Fruit fly (Drosophila melanogaster): ENCODE results near the gene mRpL45.

The mRpL45 gene

DNA sequence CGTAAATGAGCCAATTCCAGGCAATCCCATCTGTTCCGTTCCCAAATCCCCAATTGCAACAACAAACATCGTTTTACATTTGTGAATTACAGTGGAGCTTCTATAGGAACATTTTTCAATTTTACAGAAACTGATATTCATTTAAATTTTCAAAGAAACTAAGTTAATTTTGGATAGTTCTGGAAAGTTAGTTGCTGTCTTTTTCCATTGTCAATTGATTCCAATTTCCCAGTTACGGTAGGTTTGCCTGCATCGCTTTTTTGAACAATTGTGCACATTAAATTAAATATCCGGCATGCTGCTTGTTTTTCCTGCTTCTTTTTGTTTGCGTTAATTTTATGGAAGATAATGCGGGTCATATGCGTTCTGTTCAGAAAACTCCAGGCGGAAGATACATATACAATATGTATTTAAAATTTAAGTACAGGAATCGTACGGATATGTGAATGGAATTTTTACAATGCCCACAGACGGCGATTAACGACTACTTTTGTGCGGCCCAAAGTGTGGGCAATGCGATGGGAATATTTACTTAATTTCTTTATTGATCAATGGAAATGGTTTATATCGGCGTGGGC is 9.7 kb downstream of the mRpL45 start (continued):
- TF ChIP-seq CG12659 (GFP tag; optimal IDR thresholded peaks at IDR 0.05) (peak; percentile 13), slou (GFP tag; optimal IDR thresholded peaks at IDR 0.05) (no peak), HLH3B (GFP tag; IDR thresholded peaks at IDR 0.05) (0 out of 2 replicates have a peak, but pooled peaks have one; percentile 8), CG3847 (GFP tag; IDR thresholded peaks at IDR 0.05) (peak; percentile 32; the same call in 1 of the 2 replicates), CG13296 (GFP tag; optimal IDR thresholded peaks at IDR 0.05) (no peak), Doc2 (GFP tag; IDR thresholded peaks at IDR 0.05) (no peak), CG33557 (GFP tag; optimal IDR thresholded peaks at IDR 0.05) (no peak), CG9727 (GFP tag; optimal IDR thresholded peaks at IDR 0.05) (no peak), salm (tag; optimal IDR thresholded peaks at IDR 0.05) (no peak), Ets65A (GFP tag) (no peak), pum (GFP tag; optimal IDR thresholded peaks at IDR 0.05) (no peak), Neu2 (GFP tag; optimal IDR thresholded peaks at IDR 0.05; ENCODE audit: borderline replicate concordance) (no peak), CG1529 (GFP tag; optimal IDR thresholded peaks at IDR 0.05) (no peak), ranshi (GFP tag; IDR thresholded peaks at IDR 0.05) (no peak), CG2889 (GFP tag; IDR thresholded peaks at IDR 0.05) (0 out of 3 replicates have a peak, but pooled peaks have one; percentile 38), Med (GFP tag) (peak; percentile 65), CG2875 (GFP tag; optimal IDR thresholded peaks at IDR 0.05) (no peak), peb (GFP tag; IDR thresholded peaks at IDR 0.05) (no peak), tna (GFP tag; IDR thresholded peaks at IDR 0.05; ENCODE audit: partially characterized antibody) (no peak), CG17186 (GFP tag; optimal IDR thresholded peaks at IDR 0.05) (no peak), CG1792 (GFP tag; optimal IDR thresholded peaks at IDR 0.05) (no peak), mirr (GFP tag; optimal IDR thresholded peaks at IDR 0.05) (no peak), kni (GFP tag; optimal IDR thresholded peaks at IDR 0.05) (no peak), nom (GFP tag; optimal IDR thresholded peaks at IDR 0.05) (no peak), CG14050 (GFP tag; IDR thresholded peaks at IDR 0.05) (no peak), ap (GFP tag; IDR thresholded peaks at IDR 0.05) (no peak; the same call in 1 of the 2 replicates), Six4 (GFP tag; optimal IDR thresholded peaks at IDR 0.05) (no peak), seq (GFP tag; IDR thresholded peaks at IDR 0.05) (peak; percentile 46; the same call in 1 of the 2 replicates), row (GFP tag; IDR thresholded peaks at IDR 0.05) (peak; percentile 75), ham (GFP tag; IDR thresholded peaks at IDR 0.05) (no peak), ac (GFP tag; optimal IDR thresholded peaks at IDR 0.05) (no peak), MTF-1 (GFP tag; optimal IDR thresholded peaks at IDR 0.05; ENCODE audit: borderline replicate concordance) (no peak), hkb (optimal IDR thresholded peaks at IDR 0.05) (no peak), hkb (GFP tag; IDR thresholded peaks at IDR 0.05) (peak; percentile 70), pho (GFP tag; optimal IDR thresholded peaks at IDR 0.05) (no peak), CG6683 (GFP tag; optimal IDR thresholded peaks at IDR 0.05) (no peak), Hmr (GFP tag; optimal IDR thresholded peaks at IDR 0.05) (no peak), sisA (GFP tag; IDR thresholded peaks at IDR 0.05) (no peak), H2.0 (GFP tag; IDR thresholded peaks at IDR 0.05) (peak; percentile 43), dpn (GFP tag; optimal IDR thresholded peaks at IDR 0.05) (peak; percentile 31 to 32), CG3726 (GFP tag; IDR thresholded peaks at IDR 0.05) (no peak), prd (optimal IDR thresholded peaks at IDR 0.05) (no peak), prd (GFP tag; IDR thresholded peaks at IDR 0.05) (no peak), ro (GFP tag; IDR thresholded peaks at IDR 0.05) (no peak), amos (GFP tag; IDR thresholded peaks at IDR 0.05; ENCODE audit: partially characterized antibody) (no peak), her (GFP tag; optimal IDR thresholded peaks at IDR 0.05) (no peak), CkIIα-i1 (GFP tag; IDR thresholded peaks at IDR 0.05) (no peak), CG3281 (GFP tag; optimal IDR thresholded peaks at IDR 0.05) (no peak), aop (GFP tag; IDR thresholded peaks at IDR 0.05) (no peak), CG43689 (GFP tag; IDR thresholded peaks at IDR 0.05) (no peak), zfh1 (GFP tag; IDR thresholded peaks at IDR 0.05) (no peak), dm (GFP tag; optimal IDR thresholded peaks at IDR 0.05) (no peak)
